Fruit fly (Drosophila melanogaster) whole organism, wandering third instar larva: Measurements from ENCODE around the gene Polr1E.

Experiments used
- Abd-B ChIP-seq: fragments of >200 bp; optimal IDR thresholded peaks from 2 replicates; lab custom pipeline; 2017; ENCODE audit warnings: missing biosample characterization, missing genetic modification characterization
- CG9705 ChIP-seq: fragments of 200-800 bp; sonication (Bioruptor generic); optimal IDR thresholded peaks from 2 replicates; lab custom pipeline; 2018; ENCODE audit warnings: missing biosample characterization, mild to moderate bottlenecking, missing genetic modification characterization
- CrebA ChIP-seq: fragments of 200-800 bp; sonication (Bioruptor generic); optimal IDR thresholded peaks from 2 replicates; lab custom pipeline; 2016; ENCODE audit warnings: missing biosample characterization, mild to moderate bottlenecking, missing genetic modification characterization, borderline replicate concordance
- Dfd ChIP-seq: fragments of >200 bp; optimal IDR thresholded peaks from 2 replicates; lab custom pipeline; 2017; ENCODE audit warnings: missing biosample characterization, missing genetic modification characterization
- GATAd ChIP-seq: sonication (Bioruptor generic); optimal IDR thresholded peaks from 2 replicates; lab custom pipeline; 2016; ENCODE audit warnings: missing biosample characterization, missing genetic modification characterization
- Hr78 ChIP-seq: fragments of >200 bp; optimal IDR thresholded peaks from 2 replicates; lab custom pipeline; 2017; ENCODE audit warnings: missing biosample characterization, missing genetic modification characterization
- Jra ChIP-seq: sonication (Bioruptor generic); optimal IDR thresholded peaks from 2 replicates; lab custom pipeline; 2016; ENCODE audit warnings: missing biosample characterization, missing genetic modification characterization
- Myc ChIP-seq: fragments of >200 bp; optimal IDR thresholded peaks from 2 replicates; lab custom pipeline; 2017
- N ChIP-seq: fragments of >200 bp; optimal IDR thresholded peaks from 2 replicates; lab custom pipeline; 2018; ENCODE audit warnings: missing biosample characterization, missing external identifiers, missing genetic modification characterization
- OdsH ChIP-seq: fragments of 200-800 bp; sonication (Bioruptor generic); optimal IDR thresholded peaks from 2 replicates; lab custom pipeline; 2016; ENCODE audit warnings: missing biosample characterization, mild to moderate bottlenecking, missing genetic modification characterization
- Vsx2 ChIP-seq: fragments of 200-300, 225-300 bp; sonication (Bioruptor generic); optimal IDR thresholded peaks from 2 replicates; lab custom pipeline; 2018; ENCODE audit warnings: missing biosample characterization, missing genetic modification characterization; ENCODE audit not compliant: partially characterized antibody
- br ChIP-seq: fragments of 200-800 bp; sonication (Bioruptor generic); optimal IDR thresholded peaks from 2 replicates; lab custom pipeline; 2016; ENCODE audit warnings: missing biosample characterization, missing genetic modification characterization
- brk ChIP-seq: fragments of 200-800 bp; sonication (Bioruptor generic); optimal IDR thresholded peaks from 2 replicates; lab custom pipeline; 2016; ENCODE audit warnings: missing biosample characterization, mild to moderate bottlenecking, missing genetic modification characterization
- dmrt93B ChIP-seq: fragments of 200-800 bp; sonication (Bioruptor generic); optimal IDR thresholded peaks from 2 replicates; lab custom pipeline; 2018; ENCODE audit warnings: missing biosample characterization, mild to moderate bottlenecking, missing genetic modification characterization
- ey ChIP-seq: fragments of 200-800 bp; sonication (Bioruptor generic); optimal IDR thresholded peaks from 2 replicates; lab custom pipeline; 2016; ENCODE audit warnings: missing biosample characterization, missing genetic modification characterization
- psq ChIP-seq: fragments of 200-800 bp; sonication (Bioruptor generic); optimal IDR thresholded peaks from 3 replicates; lab custom pipeline; 2017; ENCODE audit warnings: missing biosample characterization, mild to moderate bottlenecking, missing genetic modification characterization, moderate library complexity
- rgr ChIP-seq: fragments of 200-800 bp; sonication (Bioruptor generic); optimal IDR thresholded peaks from 3 replicates; lab custom pipeline; 2016; ENCODE audit warnings: missing biosample characterization, mild to moderate bottlenecking, missing genetic modification characterization
- sage ChIP-seq: fragments of 200-800 bp; sonication (Bioruptor generic); optimal IDR thresholded peaks from 2 replicates; lab custom pipeline; 2016; ENCODE audit warnings: missing biosample characterization, mild to moderate bottlenecking, missing genetic modification characterization
- sv ChIP-seq: fragments of 200-800 bp; sonication (Bioruptor generic); optimal IDR thresholded peaks from 3 replicates; lab custom pipeline; 2016; ENCODE audit warnings: missing biosample characterization, missing genetic modification characterization
- tai ChIP-seq: sonication (Bioruptor generic); optimal IDR thresholded peaks from 2 replicates; lab custom pipeline; 2016; ENCODE audit warnings: missing biosample characterization, missing genetic modification characterization
- woc ChIP-seq: sonication (Bioruptor generic); optimal IDR thresholded peaks from 2 replicates; lab custom pipeline; 2016; ENCODE audit warnings: missing biosample characterization, mild to moderate bottlenecking, missing genetic modification characterization

The Polr1E gene

dm6 chr3R:18251876-18252275 lies 49.7 kb downstream of the Polr1E start:
- TF ChIP-seq dmrt93B (GFP tag; lab: Kevin White, UChicago) (no peak), woc (GFP tag; lab: Kevin White, UChicago) (no peak), psq (GFP tag; lab: Kevin White, UChicago) (no peak), GATAd (GFP tag; lab: Kevin White, UChicago) (no peak), Jra (GFP tag; lab: Kevin White, UChicago) (no peak), ey (GFP tag; lab: Kevin White, UChicago) (no peak)

dm6 chr3R:18250815-18251214 lies 50.7 kb downstream of the Polr1E start, which contains the start of gene CG18598:
Gene CG18598, plus strand, starts transcription at chr3R:18251115.
- no peak for TF ChIP-seq CG9705 (GFP tag; lab: Kevin White, UChicago)
- no peak for TF ChIP-seq rgr
- no peak for TF ChIP-seq CrebA (GFP tag; lab: Kevin White, UChicago)
- TF ChIP-seq N (GFP tag; lab: Kevin White, UChicago) = no peak
- TF ChIP-seq brk = no peak
- no peak for TF ChIP-seq tai (GFP tag; lab: Kevin White, UChicago)
- no peak for TF ChIP-seq br (GFP tag; lab: Kevin White, UChicago)
- TF ChIP-seq Myc (lab: Kevin White, UChicago) = no peak
- no peak for TF ChIP-seq OdsH (GFP tag; lab: Kevin White, UChicago)
- TF ChIP-seq woc (GFP tag; lab: Kevin White, UChicago) = no peak
- no peak for TF ChIP-seq psq (GFP tag; lab: Kevin White, UChicago)
- no peak for TF ChIP-seq ey (GFP tag; lab: Kevin White, UChicago)
- no peak for TF ChIP-seq sv (GFP tag; lab: Kevin White, UChicago)
- TF ChIP-seq Vsx2 (GFP tag; lab: Kevin White, UChicago) = no peak
- TF ChIP-seq Dfd (GFP tag; lab: Kevin White, UChicago) = no peak
- TF ChIP-seq sage = no peak
- no peak for TF ChIP-seq Abd-B (GFP tag; lab: Kevin White, UChicago)
- no peak for TF ChIP-seq Hr78
